Worm (Caenorhabditis elegans) whole organism, late embryonic: ENCODE results near the gene T12G3.11.

ENCODE experiments used
- C08G9.2 ChIP-seq: sonication (generic microtip); optimal IDR thresholded peaks from 2 replicates; lab custom pipeline; 2016; ENCODE audit warnings: mild to moderate bottlenecking, missing genetic modification characterization, moderate library complexity, missing compliant biosample characterization
- C38D4.7 ChIP-seq: fragments of 200-800 bp; sonication (Bioruptor generic); optimal IDR thresholded peaks from 2 replicates; lab custom pipeline; 2018; ENCODE audit warnings: mild to moderate bottlenecking, missing genetic modification characterization, moderate library complexity, missing compliant biosample characterization
- F13H6.1 ChIP-seq: sonication (generic microtip); optimal IDR thresholded peaks from 2 replicates; lab custom pipeline; 2016; ENCODE audit warnings: missing genetic modification characterization, missing compliant biosample characterization
- ahr-1 ChIP-seq: sonication (generic microtip); optimal IDR thresholded peaks from 2 replicates; lab custom pipeline; 2016; ENCODE audit warnings: missing genetic modification characterization, missing compliant biosample characterization
- ama-1 ChIP-seq: fragments of 150-350 bp; optimal IDR thresholded peaks from 2 replicates; lab custom pipeline; 2014
- ceh-14 ChIP-seq: sonication (generic microtip); optimal IDR thresholded peaks from 2 replicates; lab custom pipeline; 2016; ENCODE audit warnings: missing genotype, missing genetic modification characterization, missing compliant biosample characterization
- ceh-19 ChIP-seq: fragments of 200-800 bp; sonication (Bioruptor generic); optimal IDR thresholded peaks from 2 replicates; lab custom pipeline; 2018; ENCODE audit warnings: mild to moderate bottlenecking, missing genetic modification characterization, missing compliant biosample characterization
- ceh-2 ChIP-seq: sonication (generic microtip); optimal IDR thresholded peaks from 2 replicates; lab custom pipeline; 2016; ENCODE audit warnings: missing genotype, missing genetic modification characterization, missing compliant biosample characterization
- ceh-22 ChIP-seq: sonication (generic microtip); optimal IDR thresholded peaks from 2 replicates; lab custom pipeline; 2017; ENCODE audit warnings: missing biosample characterization, missing genetic modification characterization
- ceh-30 ChIP-seq: fragments of 150-350 bp; optimal IDR thresholded peaks from 2 replicates; lab custom pipeline; 2014; ENCODE audit warnings: missing biosample characterization, missing genetic modification characterization
- ceh-34 ChIP-seq: sonication (generic microtip); optimal IDR thresholded peaks from 2 replicates; lab custom pipeline; 2016; ENCODE audit warnings: mild to moderate bottlenecking, missing genetic modification characterization, missing compliant biosample characterization
- ceh-45 ChIP-seq: fragments of 200-800 bp; sonication (Bioruptor generic); IDR thresholded peaks from 2 replicates; pipeline ENCODE4 v1.3.6; 2022; ENCODE audit warnings: missing genetic modification reagents, missing genetic modification characterization, missing compliant biosample characterization
- dve-1 ChIP-seq: sonication (generic microtip); optimal IDR thresholded peaks from 2 replicates; lab custom pipeline; 2017; ENCODE audit warnings: antibody characterized with exemption, mild to moderate bottlenecking, missing genetic modification characterization, missing compliant biosample characterization
- fkh-6 ChIP-seq: sonication (generic microtip); optimal IDR thresholded peaks from 2 replicates; lab custom pipeline; 2016; ENCODE audit warnings: missing genetic modification characterization, missing compliant biosample characterization
- hlh-15 ChIP-seq: sonication (generic microtip); optimal IDR thresholded peaks from 2 replicates; lab custom pipeline; 2016; ENCODE audit warnings: missing genetic modification characterization, missing compliant biosample characterization
- hlh-30 ChIP-seq: sonication (generic microtip); optimal IDR thresholded peaks from 2 replicates; lab custom pipeline; 2017; ENCODE audit warnings: antibody characterized with exemption, missing genetic modification characterization, missing compliant biosample characterization; ENCODE audit not compliant: insufficient read depth
- hlh-6 ChIP-seq: sonication (generic microtip); optimal IDR thresholded peaks from 2 replicates; lab custom pipeline; 2016; ENCODE audit warnings: missing genotype, missing genetic modification characterization, missing compliant biosample characterization
- lin-11 ChIP-seq: fragments of 200-800 bp; sonication (Bioruptor generic); optimal IDR thresholded peaks from 2 replicates; lab custom pipeline; 2018; ENCODE audit warnings: mild to moderate bottlenecking, missing genetic modification characterization, missing compliant biosample characterization
- madf-2 ChIP-seq: sonication (generic microtip); optimal IDR thresholded peaks from 2 replicates; lab custom pipeline; 2017; ENCODE audit warnings: missing genetic modification characterization, missing compliant biosample characterization
- mec-3 ChIP-seq: sonication (generic microtip); optimal IDR thresholded peaks from 2 replicates; lab custom pipeline; 2016; ENCODE audit warnings: borderline replicate concordance, missing genetic modification characterization, missing compliant biosample characterization
- nhr-232 ChIP-seq: sonication (generic microtip); optimal IDR thresholded peaks from 2 replicates; lab custom pipeline; 2016; ENCODE audit warnings: missing genetic modification characterization, missing compliant biosample characterization
- npax-4 ChIP-seq: sonication (generic microtip); optimal IDR thresholded peaks from 2 replicates; lab custom pipeline; 2016; ENCODE audit warnings: missing genetic modification characterization, missing compliant biosample characterization
- pag-3 ChIP-seq: sonication (generic microtip); optimal IDR thresholded peaks from 2 replicates; lab custom pipeline; 2016; ENCODE audit warnings: missing compliant biosample characterization, missing genetic modification characterization, borderline replicate concordance
- pat-9 ChIP-seq: fragments of 200-800 bp; sonication (Bioruptor generic); optimal IDR thresholded peaks from 2 replicates; lab custom pipeline; 2018; ENCODE audit warnings: mild to moderate bottlenecking, missing genetic modification characterization, moderate library complexity, missing compliant biosample characterization
- pha-2 ChIP-seq: sonication (generic microtip); optimal IDR thresholded peaks from 2 replicates; lab custom pipeline; 2017; ENCODE audit warnings: mild to moderate bottlenecking, missing genetic modification characterization, missing compliant biosample characterization
- ref-2 ChIP-seq: sonication (generic microtip); optimal IDR thresholded peaks from 2 replicates; lab custom pipeline; 2016; ENCODE audit warnings: missing genetic modification characterization, missing compliant biosample characterization
- sox-2 ChIP-seq: fragments of 200-800 bp; sonication (Bioruptor generic); IDR thresholded peaks from 2 replicates; pipeline ENCODE4 v1.3.6; 2022; ENCODE audit warnings: missing genetic modification reagents, missing genetic modification characterization, missing compliant biosample characterization
- sox-4 ChIP-seq: sonication (generic microtip); optimal IDR thresholded peaks from 2 replicates; lab custom pipeline; 2017; ENCODE audit warnings: mild to moderate bottlenecking, missing genetic modification characterization, inconsistent platforms, missing compliant biosample characterization
- syd-9 ChIP-seq: sonication (generic microtip); optimal IDR thresholded peaks from 2 replicates; lab custom pipeline; 2016; ENCODE audit warnings: mild to moderate bottlenecking, missing genetic modification characterization, moderate library complexity, missing compliant biosample characterization
- tbx-2 ChIP-seq: sonication (generic microtip); optimal IDR thresholded peaks from 2 replicates; lab custom pipeline; 2016; ENCODE audit warnings: missing genetic modification characterization, missing compliant biosample characterization
- tbx-7 ChIP-seq: sonication (generic microtip); optimal IDR thresholded peaks from 2 replicates; lab custom pipeline; 2016; ENCODE audit warnings: missing genotype, missing genetic modification characterization, missing compliant biosample characterization
- unc-3 ChIP-seq, 2 experiments: fragments of 200-800 bp in 1 of 2; sonication (Bioruptor generic) in 1 of 2; sonication (generic microtip) in 1 of 2; conservative IDR thresholded peaks in 1 of 2; optimal IDR thresholded peaks in 1 of 2; 2 replicates each; pipeline versions ENCODE4 v1.3.6 to Lab custom; 2016 to 2022; ENCODE audit warnings: missing compliant biosample characterization in 2 of 2, missing genetic modification characterization in 2 of 2, missing genetic modification reagents in 1 of 2
- unc-86 ChIP-seq: sonication (generic microtip); optimal IDR thresholded peaks from 2 replicates; lab custom pipeline; 2016; ENCODE audit warnings: missing genetic modification characterization, missing compliant biosample characterization
- zip-5 ChIP-seq: sonication (generic microtip); optimal IDR thresholded peaks from 2 replicates; lab custom pipeline; 2016; ENCODE audit warnings: missing genetic modification characterization, missing compliant biosample characterization

The T12G3.11 gene

DNA sequence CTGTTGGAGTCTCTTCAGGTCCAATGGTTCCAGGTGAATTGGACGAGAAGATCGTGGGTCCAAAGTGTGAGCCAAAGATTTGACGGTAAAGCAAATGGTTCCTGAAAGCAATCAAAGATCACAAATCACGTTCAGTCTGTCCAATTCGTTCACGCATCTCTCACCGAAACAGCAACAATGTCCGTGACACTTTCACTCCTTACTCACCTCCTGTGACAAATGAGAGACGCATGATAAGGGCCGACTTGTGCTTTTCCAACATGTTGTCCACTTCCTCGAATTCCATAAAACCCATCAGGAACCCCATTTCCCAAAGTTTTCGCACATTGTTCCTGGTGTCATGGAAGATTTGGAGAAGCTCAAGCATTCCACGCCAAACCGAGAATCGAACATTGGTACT lies 10.9 kb upstream of the T12G3.11 start:
- TF ChIP-seq tbx-7 (tag; lab: Kevin White, UChicago) (no peak), F13H6.1 (tag; lab: Kevin White, UChicago) (no peak), sox-4 (no peak), ceh-19 (GFP tag; lab: Kevin White, UChicago) (no peak), mec-3 (tag; lab: Kevin White, UChicago) (no peak), madf-2 (no peak), ref-2 (tag; lab: Kevin White, UChicago) (no peak), hlh-15 (tag; lab: Kevin White, UChicago) (no peak), lin-11 (tag; lab: Kevin White, UChicago) (no peak), ceh-22 (tag; lab: Kevin White, UChicago) (no peak), npax-4 (tag; lab: Kevin White, UChicago) (no peak), unc-3 (GFP tag; conservative IDR thresholded peaks at IDR 0.05; lab: Robert Waterston, UW) (no peak), unc-3 (tag; optimal IDR thresholded peaks at IDR 0.05; lab: Kevin White, UChicago) (no peak), sox-2 (GFP tag; lab: Robert Waterston, UW) (no peak)

- TF ChIP-seq ama-1 (lab: Kevin White, UChicago) (peak; percentile 60), C08G9.2 (no peak)
Measured at ce11 chrIV:12036924-12037323, 7.4 kb upstream of the T12G3.11 start.

ce11 chrIV:12035422-12035821 lies 5.8 kb upstream of the T12G3.11 start:
- TF ChIP-seq pag-3 (tag; lab: Kevin White, UChicago) (no peak), ceh-34 (tag; lab: Kevin White, UChicago) (no peak), fkh-6 (no peak), pha-2 (no peak)

- TF ChIP-seq fkh-6 = no peak
- TF ChIP-seq ceh-30 (tag; lab: Kevin White, UChicago) = no peak
- TF ChIP-seq C08G9.2 = no peak
- no peak for TF ChIP-seq unc-86 (tag; lab: Kevin White, UChicago)
- TF ChIP-seq dve-1 (tag; lab: Kevin White, UChicago) = no peak
- no peak for TF ChIP-seq unc-3 (GFP tag; conservative IDR thresholded peaks at IDR 0.05; lab: Robert Waterston, UW)
- TF ChIP-seq unc-3 (tag; optimal IDR thresholded peaks at IDR 0.05; lab: Kevin White, UChicago) = no peak
- TF ChIP-seq pat-9 = no peak
- no peak for TF ChIP-seq syd-9 (tag; lab: Kevin White, UChicago)
- TF ChIP-seq madf-2 = no peak
- no peak for TF ChIP-seq ceh-19 (GFP tag; lab: Kevin White, UChicago)
- no peak for TF ChIP-seq zip-5
- no peak for TF ChIP-seq tbx-2
- no peak for TF ChIP-seq ceh-45 (GFP tag; lab: Robert Waterston, UW)
- TF ChIP-seq, all 69 proteins: peak for 0
Measured at ce11 chrIV:12034776-12035175, 5.2 kb upstream of the T12G3.11 start.

- TF ChIP-seq C38D4.7 (GFP tag; lab: Kevin White, UChicago) (no peak), ceh-2 (tag; lab: Kevin White, UChicago) (no peak), nhr-232 (tag; lab: Kevin White, UChicago) (no peak), hlh-6 (tag; lab: Kevin White, UChicago) (no peak), ahr-1 (tag; lab: Kevin White, UChicago) (no peak), lin-11 (tag; lab: Kevin White, UChicago) (no peak), ceh-14 (no peak), unc-86 (tag; lab: Kevin White, UChicago) (no peak), hlh-30 (tag; lab: Kevin White, UChicago) (no peak), ceh-30 (tag; lab: Kevin White, UChicago) (no peak), ceh-22 (tag; lab: Kevin White, UChicago) (no peak)
Measured at ce11 chrIV:12033985-12034384, 4.4 kb upstream of the T12G3.11 start, which contains the start of gene sqst-1. TSS of gene sqst-1 (plus strand) at chrIV:12034282.
